Fruit fly (Drosophila melanogaster): ENCODE measurements around the gene hid.

The hid gene

DNA sequence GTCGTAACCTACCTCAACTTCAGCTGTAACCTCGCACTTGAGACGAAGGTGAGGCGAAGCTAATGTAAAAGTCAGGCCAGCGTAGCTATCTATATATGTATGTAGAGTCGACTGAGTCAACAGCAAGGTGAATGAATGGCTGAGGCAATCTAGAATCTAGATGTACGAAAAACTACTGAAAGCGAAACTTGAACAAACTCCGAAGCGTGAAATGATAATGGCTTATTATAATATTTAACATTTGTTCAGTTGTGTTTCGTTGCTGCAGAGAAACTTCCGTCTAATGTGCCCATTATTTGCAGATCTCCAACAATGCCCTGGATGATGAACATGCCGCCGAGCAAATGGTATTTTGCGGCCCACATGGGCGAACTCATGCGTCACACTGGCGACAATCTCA lies 40.8 kb downstream of the hid start (continued):
- TF ChIP-seq HLH4C (GFP tag; IDR thresholded peaks at IDR 0.05; ENCODE audit: partially characterized antibody) (no peak), gem (tag; optimal IDR thresholded peaks at IDR 0.05) (no peak), CG11560 (tag; IDR thresholded peaks at IDR 0.05) (no peak), Hr78 (GFP tag; optimal IDR thresholded peaks at IDR 0.05) (no peak), Fer3 (tag; optimal IDR thresholded peaks at IDR 0.05) (no peak), Hmx (GFP tag; optimal IDR thresholded peaks at IDR 0.05) (no peak), CG12071 (GFP tag; optimal IDR thresholded peaks at IDR 0.05) (no peak), tna (GFP tag; IDR thresholded peaks at IDR 0.05; ENCODE audit: partially characterized antibody) (no peak), CG11247 (GFP tag; IDR thresholded peaks at IDR 0.05) (no peak), Hr51 (GFP tag; optimal IDR thresholded peaks at IDR 0.05) (no peak), PHDP (tag; optimal IDR thresholded peaks at IDR 0.05) (peak; percentile 49), toy (GFP tag; IDR thresholded peaks at IDR 0.05) (no peak), Lim3 (GFP tag; IDR thresholded peaks at IDR 0.05) (no peak), slbo (GFP tag; IDR thresholded peaks at IDR 0.05) (no peak), sisA (GFP tag; IDR thresholded peaks at IDR 0.05) (no peak), run (tag; optimal IDR thresholded peaks at IDR 0.05) (no peak), CG4328 (GFP tag; optimal IDR thresholded peaks at IDR 0.05) (no peak), hkb (optimal IDR thresholded peaks at IDR 0.05) (no peak), hkb (GFP tag; IDR thresholded peaks at IDR 0.05) (0 out of 2 replicates have a peak, but pooled peaks have one; percentile 22), Jarid2 (GFP tag; optimal IDR thresholded peaks at IDR 0.05) (no peak), CG1529 (GFP tag; optimal IDR thresholded peaks at IDR 0.05) (no peak), Camta (GFP tag; optimal IDR thresholded peaks at IDR 0.05) (no peak), Trl (optimal IDR thresholded peaks at IDR 0.05) (no peak), Trl (GFP tag; optimal IDR thresholded peaks at IDR 0.05) (no peak), Bgb (GFP tag; IDR thresholded peaks at IDR 0.05; ENCODE audit: partially characterized antibody) (no peak), CG7928 (GFP tag; optimal IDR thresholded peaks at IDR 0.05) (no peak), Ada2b (GFP tag; IDR thresholded peaks at IDR 0.05) (no peak), Dip2 (GFP tag; IDR thresholded peaks at IDR 0.05) (no peak), CG15601 (tag; optimal IDR thresholded peaks at IDR 0.05) (no peak), da (GFP tag; optimal IDR thresholded peaks at IDR 0.05) (no peak), CG4854 (GFP tag; optimal IDR thresholded peaks at IDR 0.05) (no peak), Doc2 (GFP tag; IDR thresholded peaks at IDR 0.05) (no peak), ato (GFP tag; IDR thresholded peaks at IDR 0.05; ENCODE audit: partially characterized antibody) (no peak), Six4 (GFP tag; optimal IDR thresholded peaks at IDR 0.05) (no peak), sens-2 (GFP tag; IDR thresholded peaks at IDR 0.05) (no peak), chn (GFP tag; optimal IDR thresholded peaks at IDR 0.05) (no peak), CG11456 (GFP tag; IDR thresholded peaks at IDR 0.05) (no peak), Dek (tag; optimal IDR thresholded peaks at IDR 0.05) (no peak), CG8290 (GFP tag; optimal IDR thresholded peaks at IDR 0.05) (no peak), CG8290 (tag; optimal IDR thresholded peaks at IDR 0.05) (peak in 1 of 2 experiments; percentile 48), danr (GFP tag; IDR thresholded peaks at IDR 0.05) (no peak), exex (tag; optimal IDR thresholded peaks at IDR 0.05) (no peak), CG17568 (GFP tag; optimal IDR thresholded peaks at IDR 0.05) (peak; percentile 10), Dfd (GFP tag; optimal IDR thresholded peaks at IDR 0.05) (no peak), aop (GFP tag; IDR thresholded peaks at IDR 0.05) (no peak), GATAe (GFP tag; conservative IDR thresholded peaks at IDR 0.05) (no peak), CG31365 (tag; optimal IDR thresholded peaks at IDR 0.05) (no peak), CG10654 (GFP tag; optimal IDR thresholded peaks at IDR 0.05) (no peak), sc (optimal IDR thresholded peaks at IDR 0.05) (no peak), sc (GFP tag; optimal IDR thresholded peaks at IDR 0.05) (no peak), CkIIα-i1 (GFP tag; IDR thresholded peaks at IDR 0.05) (no peak), CG1602 (GFP tag; optimal IDR thresholded peaks at IDR 0.05) (no peak), Kr (GFP tag; optimal IDR thresholded peaks at IDR 0.05) (no peak)

All from whole organism, embryonic.